Worm (Caenorhabditis elegans) whole organism, L3 larva: Measurements from ENCODE around the gene str-198.

ENCODE experiments used
- R02D3.7 ChIP-seq: fragments of 150-350 bp; optimal IDR thresholded peaks from 2 replicates; lab custom pipeline; 2014; ENCODE audit warnings: missing biosample characterization, missing genetic modification characterization
- ceh-16 ChIP-seq: sonication (generic microtip); optimal IDR thresholded peaks from 2 replicates; lab custom pipeline; 2017; ENCODE audit warnings: missing biosample characterization, missing genetic modification characterization
- ceh-28 ChIP-seq: fragments of 150-350 bp; optimal IDR thresholded peaks from 2 replicates; lab custom pipeline; 2014; ENCODE audit warnings: missing biosample characterization, missing genetic modification reagents, missing genetic modification characterization
- daf-12 ChIP-seq: fragments of 150-350 bp; optimal IDR thresholded peaks from 2 replicates; lab custom pipeline; 2014; ENCODE audit warnings: missing biosample characterization, missing genetic modification reagents, missing genetic modification characterization
- egl-27 ChIP-seq: sonication (generic microtip); optimal IDR thresholded peaks from 4 replicates; lab custom pipeline; 2017; ENCODE audit warnings: missing biosample characterization, missing genetic modification reagents, missing genetic modification characterization
- egl-5 ChIP-seq: fragments of 150-350 bp; optimal IDR thresholded peaks from 2 replicates; lab custom pipeline; 2017; ENCODE audit warnings: missing biosample characterization, missing genetic modification reagents, missing genetic modification characterization, inconsistent platforms
- elt-3 ChIP-seq, 3 experiments: fragments of 150-350 bp in 1 of 3; sonication (generic microtip) in 2 of 3; optimal IDR thresholded peaks; 2 replicates in 2 of 3; 4 replicates in 1 of 3; lab custom pipeline; 2014 to 2017; ENCODE audit warnings: missing biosample characterization in 3 of 3, missing genetic modification characterization in 3 of 3
- eor-1 ChIP-seq, 2 experiments: fragments of 150-350 bp; optimal IDR thresholded peaks; 2 replicates each; lab custom pipeline; 2014 to 2018; ENCODE audit warnings: missing biosample characterization in 2 of 2, missing genetic modification characterization in 2 of 2
- fkh-10 ChIP-seq: sonication (generic microtip); optimal IDR thresholded peaks from 2 replicates; lab custom pipeline; 2017; ENCODE audit warnings: missing biosample characterization, missing genetic modification reagents, missing genetic modification characterization
- fkh-2 ChIP-seq: fragments of 150-350 bp; optimal IDR thresholded peaks from 2 replicates; lab custom pipeline; 2014; ENCODE audit warnings: missing biosample characterization, missing genetic modification reagents, missing genetic modification characterization
- fos-1 ChIP-seq: fragments of 150-350 bp; optimal IDR thresholded peaks from 2 replicates; lab custom pipeline; 2014; ENCODE audit warnings: missing biosample characterization, missing genetic modification characterization
- jun-1 ChIP-seq: fragments of 150-350 bp; optimal IDR thresholded peaks from 2 replicates; lab custom pipeline; 2014; ENCODE audit warnings: missing biosample characterization, missing genetic modification reagents, missing genetic modification characterization
- lin-15B ChIP-seq: fragments of 150-350 bp; optimal IDR thresholded peaks from 2 replicates; lab custom pipeline; 2014; ENCODE audit warnings: missing biosample characterization, missing genetic modification characterization
- lin-39 ChIP-seq: fragments of 150-350 bp; optimal IDR thresholded peaks from 2 replicates; lab custom pipeline; 2018; ENCODE audit warnings: missing biosample characterization, missing genetic modification reagents, missing genetic modification characterization
- nfya-1 ChIP-seq: sonication (generic microtip); optimal IDR thresholded peaks from 2 replicates; lab custom pipeline; 2017; ENCODE audit warnings: missing genetic modification characterization, mild to moderate bottlenecking, missing compliant biosample characterization, antibody characterized with exemption, moderate library complexity; ENCODE audit not compliant: insufficient read depth
- nhr-11 ChIP-seq: fragments of 150-350 bp; optimal IDR thresholded peaks from 2 replicates; lab custom pipeline; 2014; ENCODE audit warnings: missing biosample characterization, missing genetic modification characterization
- nhr-12 ChIP-seq: fragments of 150-350 bp; optimal IDR thresholded peaks from 2 replicates; lab custom pipeline; 2014; ENCODE audit warnings: missing biosample characterization, missing genetic modification characterization
- nhr-23 ChIP-seq: fragments of 150-350 bp; optimal IDR thresholded peaks from 2 replicates; lab custom pipeline; 2014; ENCODE audit warnings: missing biosample characterization, missing genetic modification reagents, missing genetic modification characterization
- nhr-237 ChIP-seq: fragments of 150-350 bp; optimal IDR thresholded peaks from 2 replicates; lab custom pipeline; 2014; ENCODE audit warnings: missing biosample characterization, missing genetic modification characterization
- nhr-25 ChIP-seq: sonication (generic microtip); optimal IDR thresholded peaks from 2 replicates; lab custom pipeline; 2017; ENCODE audit warnings: missing biosample characterization, missing genetic modification characterization
- nhr-28 ChIP-seq: fragments of 150-350 bp; optimal IDR thresholded peaks from 2 replicates; lab custom pipeline; 2014; ENCODE audit warnings: missing biosample characterization, missing genetic modification characterization
- nhr-43 ChIP-seq: sonication (generic microtip); optimal IDR thresholded peaks from 2 replicates; lab custom pipeline; 2016; ENCODE audit warnings: mild to moderate bottlenecking, missing genetic modification characterization, missing compliant biosample characterization; ENCODE audit not compliant: poor library complexity, severe bottlenecking
- nhr-67 ChIP-seq: fragments of 150-350 bp; optimal IDR thresholded peaks from 2 replicates; lab custom pipeline; 2014; ENCODE audit warnings: missing biosample characterization, missing genetic modification characterization
- nhr-77 ChIP-seq: fragments of 150-350 bp; optimal IDR thresholded peaks from 2 replicates; lab custom pipeline; 2014; ENCODE audit warnings: missing biosample characterization, missing genetic modification characterization
- pha-4 ChIP-seq: fragments of 150-350 bp; optimal IDR thresholded peaks from 2 replicates; lab custom pipeline; 2014; ENCODE audit warnings: missing biosample characterization, missing genetic modification reagents, missing genetic modification characterization
- pqm-1 ChIP-seq: fragments of 150-350 bp; optimal IDR thresholded peaks from 2 replicates; lab custom pipeline; 2017; ENCODE audit warnings: missing biosample characterization, missing genetic modification characterization, inconsistent platforms
- sea-2 ChIP-seq: fragments of 150-350 bp; sonication (generic microtip); optimal IDR thresholded peaks from 4 replicates; lab custom pipeline; 2014; ENCODE audit warnings: missing biosample characterization, missing genetic modification reagents, missing genetic modification characterization
- skn-1 ChIP-seq: fragments of 150-350 bp; optimal IDR thresholded peaks from 2 replicates; lab custom pipeline; 2014; ENCODE audit warnings: missing biosample characterization, missing genetic modification characterization
- snpc-4 ChIP-seq: fragments of 150-350 bp; optimal IDR thresholded peaks from 2 replicates; lab custom pipeline; 2014; ENCODE audit warnings: missing biosample characterization, missing genetic modification characterization
- tbx-2 ChIP-seq: sonication (generic microtip); optimal IDR thresholded peaks from 2 replicates; lab custom pipeline; 2016; ENCODE audit warnings: mild to moderate bottlenecking, missing genetic modification characterization, missing compliant biosample characterization
- unc-39 ChIP-seq: sonication (generic microtip); optimal IDR thresholded peaks from 4 replicates; lab custom pipeline; 2017; ENCODE audit warnings: missing biosample characterization, missing genetic modification characterization
- unc-62 ChIP-seq: fragments of 150-350 bp; sonication (generic microtip); optimal IDR thresholded peaks from 4 replicates; lab custom pipeline; 2014; ENCODE audit warnings: missing biosample characterization, missing genetic modification reagents, missing genetic modification characterization
- zag-1 ChIP-seq: fragments of 150-350 bp; optimal IDR thresholded peaks from 2 replicates; lab custom pipeline; 2014; ENCODE audit warnings: missing biosample characterization, missing genetic modification characterization
- ztf-11 ChIP-seq: fragments of 150-350 bp; optimal IDR thresholded peaks from 2 replicates; lab custom pipeline; 2014; ENCODE audit warnings: missing biosample characterization, missing genetic modification characterization
- ztf-4 ChIP-seq: fragments of 150-350 bp; optimal IDR thresholded peaks from 2 replicates; lab custom pipeline; 2014; ENCODE audit warnings: missing biosample characterization, missing genetic modification characterization

The str-198 gene

ce11 chrV:16016977-16017376 is 30.6 kb upstream of the str-198 start:
- TF ChIP-seq pha-4 (tag; lab: Kevin White, UChicago) (no peak), fos-1 (no peak), skn-1 (tag; lab: Kevin White, UChicago) (no peak), R02D3.7 (tag; lab: Kevin White, UChicago) (no peak), egl-5 (tag; lab: Kevin White, UChicago) (no peak), sea-2 (no peak)

DNA sequence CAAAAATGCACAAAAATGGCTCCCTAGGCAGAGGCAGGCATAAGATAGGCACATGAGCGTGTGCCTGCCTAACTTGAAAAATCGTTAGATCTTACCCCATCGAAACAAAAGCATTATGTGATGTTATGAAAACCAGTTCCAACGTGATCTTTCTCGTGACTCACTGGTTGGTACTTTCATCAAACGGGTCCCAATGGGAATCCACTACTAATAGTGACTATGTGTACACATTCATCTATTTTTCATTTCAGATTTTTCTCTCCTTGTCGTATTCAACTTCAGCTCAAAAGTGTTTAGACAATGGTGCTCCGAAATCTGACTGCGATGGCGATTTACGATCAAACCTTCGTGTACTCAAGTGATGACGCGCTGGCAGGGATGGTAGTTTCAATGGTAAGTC is 29.9 kb upstream of the str-198 start, which contains the start of gene srx-43:
Gene srx-43 (plus strand): TSS at position 301 of the 400 bp plus-strand sequence.
- TF ChIP-seq egl-27 (no peak), jun-1 (tag; lab: Kevin White, UChicago) (no peak), sea-2 (no peak), ztf-11 (no peak), elt-3 (tag; optimal IDR thresholded peaks at IDR 0.05; lab: Kevin White, UChicago) (no peak), nhr-67 (tag; lab: Kevin White, UChicago) (no peak), snpc-4 (tag; lab: Kevin White, UChicago) (no peak), nhr-237 (tag; lab: Kevin White, UChicago) (no peak), fkh-10 (no peak), daf-12 (no peak), unc-39 (tag; lab: Kevin White, UChicago) (no peak), ztf-4 (no peak), pha-4 (tag; lab: Kevin White, UChicago) (no peak), nhr-25 (no peak), ceh-28 (no peak)

DNA sequence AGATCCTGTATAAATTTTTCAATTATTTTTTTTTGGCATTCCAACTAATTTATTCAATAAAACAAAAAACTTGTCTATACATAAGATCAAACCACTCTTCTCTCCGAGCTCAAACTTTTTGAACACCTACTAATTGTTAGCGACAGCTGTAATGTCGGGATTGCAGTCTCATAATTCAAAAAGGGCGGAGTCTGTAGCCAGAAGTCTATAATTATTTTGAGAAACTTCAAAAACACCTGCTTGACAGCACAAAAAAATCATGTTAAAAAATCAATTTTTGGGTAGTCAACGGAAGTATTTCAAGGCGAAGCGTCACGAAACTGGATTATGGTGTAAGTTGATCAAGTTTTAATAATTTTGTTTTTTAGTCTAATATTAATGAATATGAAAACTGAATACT is 27.6 kb upstream of the str-198 start, which contains the start of gene srx-44:
Gene srx-44 (plus strand): TSS at position 301 of the 400 bp plus-strand sequence.
- no peak for TF ChIP-seq nhr-237 (tag; lab: Kevin White, UChicago)
- TF ChIP-seq fkh-10, result no peak
- no peak for TF ChIP-seq nhr-43
- TF ChIP-seq fkh-2, result no peak
- no peak for TF ChIP-seq lin-15B (tag; lab: Kevin White, UChicago)
- no peak for TF ChIP-seq tbx-2 (tag; lab: Kevin White, UChicago)
- no peak for TF ChIP-seq nhr-28 (tag; lab: Kevin White, UChicago)
- no peak for TF ChIP-seq ztf-4
- no peak for TF ChIP-seq nhr-77
- TF ChIP-seq nfya-1 (tag; lab: Kevin White, UChicago), result no peak
- no peak for TF ChIP-seq nhr-12 (tag; lab: Kevin White, UChicago)
- TF ChIP-seq nhr-11, result no peak
- no peak for TF ChIP-seq pqm-1 (tag; lab: Kevin White, UChicago)
- TF ChIP-seq jun-1 (tag; lab: Kevin White, UChicago), result no peak
- no peak for TF ChIP-seq zag-1 (tag; lab: Kevin White, UChicago)
- TF ChIP-seq unc-39 (tag; lab: Kevin White, UChicago), result no peak
- no peak for TF ChIP-seq ceh-16 (tag; lab: Kevin White, UChicago)

- TF ChIP-seq eor-1 (tag; optimal IDR thresholded peaks at IDR 0.05; lab: Kevin White, UChicago) (no peak), nhr-67 (tag; lab: Kevin White, UChicago) (no peak), nhr-23 (tag; lab: Kevin White, UChicago) (peak; percentile 6), lin-39 (tag; lab: Kevin White, UChicago) (peak; percentile 0), nhr-43 (peak; percentile 57)
Measured at ce11 chrV:16022600-16022999, 25.0 kb upstream of the str-198 start.

ce11 chrV:16023051-16023450 is 24.6 kb upstream of the str-198 start, which contains the start of gene cwc-15:
cwc-15 (plus strand) TSS chrV:16023351.
- TF ChIP-seq unc-62 (GFP tag; lab: Kevin White, UChicago) (no peak), snpc-4 (tag; lab: Kevin White, UChicago) (no peak), daf-12 (no peak), skn-1 (tag; lab: Kevin White, UChicago) (no peak), nhr-25 (no peak), ztf-11 (no peak), egl-27 (no peak), ceh-16 (tag; lab: Kevin White, UChicago) (no peak)
